Worm (Caenorhabditis elegans) whole organism, young adult: ENCODE measurements around the gene C41C4.9.
A peak's percentile ranks its signal among the peaks of the same experiment; 100 is the strongest.

Source experiments
- B0336.3 ChIP-seq: fragments of 200-800 bp; sonication (Bioruptor generic); IDR thresholded peaks from 2 replicates; pipeline ENCODE4 v1.3.6; 2022; ENCODE audit warnings: missing genetic modification characterization, missing compliant biosample characterization
- F22D6.2 ChIP-seq: sonication (generic microtip); optimal IDR thresholded peaks from 2 replicates; lab custom pipeline; 2016; ENCODE audit warnings: mild to moderate bottlenecking, missing genetic modification characterization, missing compliant biosample characterization
- F23B12.7 ChIP-seq: sonication (generic microtip); optimal IDR thresholded peaks from 2 replicates; lab custom pipeline; 2017; ENCODE audit warnings: missing genetic modification characterization, mild to moderate bottlenecking, missing compliant biosample characterization, antibody characterized with exemption, moderate library complexity; ENCODE audit not compliant: insufficient read depth
- F37B4.10 ChIP-seq: fragments of 200-800 bp; sonication (Bioruptor generic); IDR thresholded peaks from 2 replicates; pipeline ENCODE4 v1.3.6; 2022; ENCODE audit warnings: missing genetic modification characterization, missing compliant biosample characterization
- F55B11.4 ChIP-seq: sonication (generic microtip); optimal IDR thresholded peaks from 2 replicates; lab custom pipeline; 2016; ENCODE audit warnings: missing compliant biosample characterization, missing genetic modification characterization, borderline replicate concordance; ENCODE audit not compliant: insufficient read depth
- K12H6.12 ChIP-seq: fragments of 200-800 bp; sonication (Bioruptor generic); optimal IDR thresholded peaks from 2 replicates; lab custom pipeline; 2018; ENCODE audit warnings: mild to moderate bottlenecking, missing genetic modification characterization, missing compliant biosample characterization
- T07F8.4 ChIP-seq: sonication (generic microtip); optimal IDR thresholded peaks from 2 replicates; lab custom pipeline; 2016; ENCODE audit warnings: mild to moderate bottlenecking, missing genetic modification characterization, moderate library complexity, missing compliant biosample characterization
- Y79H2A.3 ChIP-seq: fragments of 200-800 bp; sonication (Bioruptor generic); conservative IDR thresholded peaks from 2 replicates; pipeline ENCODE4 v1.3.6; 2022; ENCODE audit warnings: missing genetic modification reagents, missing genetic modification characterization, missing compliant biosample characterization
- aptf-2 ChIP-seq: fragments of 200-800 bp; sonication (Bioruptor generic); conservative IDR thresholded peaks from 2 replicates; pipeline ENCODE4 v1.3.6; 2022; ENCODE audit warnings: missing genetic modification reagents, missing genetic modification characterization, missing compliant biosample characterization
- atf-7 ChIP-seq: sonication (generic microtip); optimal IDR thresholded peaks from 2 replicates; lab custom pipeline; 2017; ENCODE audit warnings: mild to moderate bottlenecking, missing genetic modification characterization, missing compliant biosample characterization
- attf-3 ChIP-seq: fragments of 200-800 bp; sonication (Bioruptor generic); conservative IDR thresholded peaks from 2 replicates; pipeline ENCODE4 v1.3.6; 2022; ENCODE audit warnings: missing genetic modification reagents, missing genetic modification characterization, missing compliant biosample characterization
- attf-5 ChIP-seq: fragments of 200-800 bp; sonication (Bioruptor generic); optimal IDR thresholded peaks from 2 replicates; lab custom pipeline; 2018; ENCODE audit warnings: mild to moderate bottlenecking, missing genetic modification characterization, missing compliant biosample characterization
- bed-2 ChIP-seq: fragments of 200-800 bp; sonication (Bioruptor generic); IDR thresholded peaks from 2 replicates; pipeline ENCODE4 v1.3.6; 2022; ENCODE audit warnings: missing genetic modification reagents, missing genetic modification characterization, missing compliant biosample characterization
- ceh-58 ChIP-seq: fragments of 200-800 bp; sonication (Bioruptor generic); IDR thresholded peaks from 2 replicates; pipeline ENCODE4 v1.3.6; 2022; ENCODE audit warnings: missing genetic modification characterization, missing compliant biosample characterization
- ceh-79 ChIP-seq: sonication (generic microtip); optimal IDR thresholded peaks from 2 replicates; lab custom pipeline; 2017; ENCODE audit warnings: mild to moderate bottlenecking, missing genetic modification characterization, missing compliant biosample characterization
- die-1 ChIP-seq: sonication (generic microtip); optimal IDR thresholded peaks from 2 replicates; lab custom pipeline; 2016; ENCODE audit warnings: missing genotype, mild to moderate bottlenecking, missing genetic modification characterization, missing compliant biosample characterization
- dpl-1 ChIP-seq: fragments of 150-350 bp; optimal IDR thresholded peaks from 2 replicates; lab custom pipeline; 2014; ENCODE audit warnings: missing biosample characterization, missing genetic modification reagents, missing genetic modification characterization
- efl-1 ChIP-seq: fragments of 150-350 bp; optimal IDR thresholded peaks from 2 replicates; lab custom pipeline; 2014; ENCODE audit warnings: missing biosample characterization, missing genetic modification reagents, missing genetic modification characterization
- gei-17 ChIP-seq: fragments of 200-800 bp; sonication (Bioruptor generic); optimal IDR thresholded peaks from 2 replicates; lab custom pipeline; 2018; ENCODE audit warnings: mild to moderate bottlenecking, missing genetic modification characterization, missing compliant biosample characterization
- him-1 ChIP-seq: sonication (generic microtip); optimal IDR thresholded peaks from 2 replicates; lab custom pipeline; 2016; ENCODE audit warnings: missing genotype, missing genetic modification reagents, missing genetic modification characterization, missing compliant biosample characterization
- hlh-12 ChIP-seq: sonication (generic microtip); optimal IDR thresholded peaks from 2 replicates; lab custom pipeline; 2016; ENCODE audit warnings: missing genetic modification characterization, missing compliant biosample characterization
- hsf-1 ChIP-seq: fragments of 200-800 bp; sonication (Bioruptor generic); IDR thresholded peaks from 2 replicates; pipeline ENCODE4 v1.3.6; 2022; ENCODE audit warnings: missing genetic modification reagents, missing genetic modification characterization, missing compliant biosample characterization
- let-607 ChIP-seq, 2 experiments: fragments of 200-800 bp in 1 of 2; sonication (Bioruptor generic) in 1 of 2; sonication (generic microtip) in 1 of 2; optimal IDR thresholded peaks; 2 replicates each; lab custom pipeline; 2016 to 2018; ENCODE audit warnings: mild to moderate bottlenecking in 2 of 2, missing compliant biosample characterization in 2 of 2, missing genetic modification characterization in 2 of 2, moderate library complexity in 2 of 2, missing genotype in 1 of 2
- lin-35 ChIP-seq, 3 experiments: fragments of 150-350 bp in 2 of 3; sonication (generic microtip) in 1 of 3; optimal IDR thresholded peaks; 2 replicates each; lab custom pipeline; 2014 to 2018; ENCODE audit warnings: missing biosample characterization in 3 of 3, missing genetic modification characterization in 3 of 3, missing genetic modification reagents in 3 of 3
- lin-40 ChIP-seq: sonication (generic microtip); optimal IDR thresholded peaks from 2 replicates; lab custom pipeline; 2016; ENCODE audit warnings: missing genetic modification characterization, mild to moderate bottlenecking, missing compliant biosample characterization, missing genotype, missing genetic modification reagents
- lin-54 ChIP-seq: fragments of 200-800 bp; sonication (Bioruptor generic); optimal IDR thresholded peaks from 2 replicates; lab custom pipeline; 2018; ENCODE audit warnings: mild to moderate bottlenecking, missing genetic modification characterization, missing compliant biosample characterization
- lir-1 ChIP-seq: fragments of 200-800 bp; sonication (Bioruptor generic); conservative IDR thresholded peaks from 2 replicates; pipeline ENCODE4 v1.3.6; 2022; ENCODE audit warnings: missing genetic modification reagents, missing genetic modification characterization, missing compliant biosample characterization
- madf-3 ChIP-seq: fragments of 200-800 bp; sonication (Bioruptor generic); IDR thresholded peaks from 2 replicates; pipeline ENCODE4 v1.3.6; 2022; ENCODE audit warnings: missing genetic modification reagents, missing genetic modification characterization, missing compliant biosample characterization
- madf-8 ChIP-seq: fragments of 200-800 bp; sonication (Bioruptor generic); conservative IDR thresholded peaks from 2 replicates; pipeline ENCODE4 v1.3.6; 2022; ENCODE audit warnings: missing genetic modification reagents, missing genetic modification characterization, missing compliant biosample characterization
- mcd-1 ChIP-seq: fragments of 200-800 bp; sonication (Bioruptor generic); IDR thresholded peaks from 2 replicates; pipeline ENCODE4 v1.3.6; 2022; ENCODE audit warnings: missing genetic modification reagents, missing genetic modification characterization, missing compliant biosample characterization
- nfya-2 ChIP-seq: fragments of 200-800 bp; sonication (Bioruptor generic); IDR thresholded peaks from 2 replicates; pipeline ENCODE4 v1.3.6; 2022; ENCODE audit warnings: missing genetic modification reagents, missing genetic modification characterization, missing compliant biosample characterization
- nhr-179 ChIP-seq: sonication (generic microtip); optimal IDR thresholded peaks from 2 replicates; lab custom pipeline; 2016; ENCODE audit warnings: mild to moderate bottlenecking, missing genetic modification characterization, missing compliant biosample characterization
- pbrm-1 ChIP-seq: fragments of 200-800 bp; sonication (Bioruptor generic); IDR thresholded peaks from 2 replicates; pipeline ENCODE4 v1.3.6; 2022; ENCODE audit warnings: missing genetic modification reagents, missing genetic modification characterization, missing compliant biosample characterization
- rcor-1 ChIP-seq: fragments of 200-800 bp; sonication (Bioruptor generic); IDR thresholded peaks from 2 replicates; pipeline ENCODE4 v1.3.6; 2022; ENCODE audit warnings: missing genetic modification reagents, missing genetic modification characterization, missing compliant biosample characterization
- rec-8 ChIP-seq, 2 experiments: sonication (generic microtip); optimal IDR thresholded peaks; 2 replicates each; lab custom pipeline; 2016; ENCODE audit warnings: mild to moderate bottlenecking in 2 of 2, missing genetic modification characterization in 2 of 2, missing genetic modification reagents in 2 of 2, missing genotype in 2 of 2, missing biosample characterization in 1 of 2, missing compliant biosample characterization in 1 of 2, moderate library complexity in 1 of 2
- sdz-38 ChIP-seq: sonication (generic microtip); optimal IDR thresholded peaks from 2 replicates; lab custom pipeline; 2016; ENCODE audit warnings: missing genotype, missing genetic modification characterization, missing compliant biosample characterization
- sea-2 ChIP-seq: fragments of 200-800 bp; sonication (Bioruptor generic); IDR thresholded peaks from 2 replicates; pipeline ENCODE4 v1.3.6; 2022; ENCODE audit warnings: missing genetic modification characterization, missing compliant biosample characterization
- snpc-1.3 ChIP-seq: sonication (generic microtip); optimal IDR thresholded peaks from 2 replicates; lab custom pipeline; 2017; ENCODE audit warnings: missing genetic modification characterization, mild to moderate bottlenecking, missing compliant biosample characterization, antibody characterized with exemption, moderate library complexity, missing genotype, missing genetic modification reagents; ENCODE audit not compliant: insufficient read depth
- snpc-4 ChIP-seq, 5 experiments: fragments of 150-350 bp in 1 of 5; sonication (generic microtip) in 4 of 5; optimal IDR thresholded peaks; 2 replicates each; lab custom pipeline; 2014 to 2018; ENCODE audit warnings: missing genetic modification characterization in 5 of 5, missing biosample characterization in 3 of 5, antibody characterized with exemption in 2 of 5, mild to moderate bottlenecking in 2 of 5, missing compliant biosample characterization in 2 of 5, missing genotype in 2 of 5, moderate library complexity in 2 of 5, missing genetic modification reagents in 1 of 5
- somi-1 ChIP-seq: fragments of 200-800 bp; sonication (Bioruptor generic); optimal IDR thresholded peaks from 2 replicates; lab custom pipeline; 2018; ENCODE audit warnings: mild to moderate bottlenecking, missing genetic modification characterization, missing compliant biosample characterization
- sptf-2 ChIP-seq: fragments of 200-800 bp; sonication (Bioruptor generic); optimal IDR thresholded peaks from 2 replicates; lab custom pipeline; 2018; ENCODE audit warnings: mild to moderate bottlenecking, missing genetic modification characterization, missing compliant biosample characterization
- zfh-2 ChIP-seq: fragments of 200-800 bp; sonication (Bioruptor generic); conservative IDR thresholded peaks from 2 replicates; pipeline ENCODE4 v1.3.6; 2022; ENCODE audit warnings: missing genetic modification reagents, missing genetic modification characterization, missing compliant biosample characterization
- ztf-22 ChIP-seq: fragments of 200-800 bp; sonication (Bioruptor generic); optimal IDR thresholded peaks from 2 replicates; lab custom pipeline; 2018; ENCODE audit warnings: mild to moderate bottlenecking, missing genetic modification characterization, moderate library complexity, missing compliant biosample characterization
- ztf-25 ChIP-seq: fragments of 200-800 bp; sonication (Bioruptor generic); IDR thresholded peaks from 2 replicates; pipeline ENCODE4 v1.3.6; 2022; ENCODE audit warnings: missing genetic modification reagents, missing genetic modification characterization, missing compliant biosample characterization
- ztf-28 ChIP-seq: fragments of 200-800 bp; sonication (Bioruptor generic); IDR thresholded peaks from 2 replicates; pipeline ENCODE4 v1.3.6; 2022; ENCODE audit warnings: missing genetic modification reagents, missing genetic modification characterization, missing compliant biosample characterization

Gene C41C4.9

DNA sequence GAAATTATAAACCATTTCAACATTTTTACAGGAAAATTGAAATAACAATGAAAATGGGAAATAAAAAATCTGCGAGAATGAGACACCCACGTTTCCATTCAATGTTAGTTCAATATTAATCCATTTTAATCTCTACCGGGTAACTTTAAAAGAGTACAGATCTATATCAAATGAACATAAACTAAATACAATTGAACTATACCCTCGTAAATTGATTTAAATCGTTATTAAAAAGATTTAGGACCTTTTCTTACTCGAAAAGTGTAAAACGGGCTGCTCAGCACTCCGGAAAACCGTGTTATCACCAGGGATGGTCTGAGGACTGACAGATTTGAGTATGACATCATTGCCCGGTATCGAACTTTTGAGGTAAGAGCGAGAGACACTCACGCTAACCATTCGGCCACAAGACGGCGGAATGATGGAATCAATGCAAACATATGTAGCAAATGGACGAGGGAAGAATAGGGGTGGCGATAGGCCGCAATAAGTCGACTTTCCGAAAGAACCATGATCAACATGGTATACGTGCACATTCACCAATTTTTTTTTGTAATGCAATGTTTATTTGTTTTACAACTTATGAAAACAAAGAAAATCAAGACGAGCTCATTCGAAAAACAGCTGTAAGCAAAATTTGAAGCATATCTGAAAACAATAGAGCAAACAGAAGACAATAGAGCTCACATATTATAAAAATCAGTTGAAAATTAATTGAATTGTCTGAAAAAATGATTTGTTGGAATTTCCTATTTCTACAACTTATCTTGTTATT, at the start of gene C41C4.9, which contains the start of gene chst-1 (continued):
- no peak for TF ChIP-seq lin-40 (tag; lab: Kevin White, UChicago)
- peak; percentile 91 for TF ChIP-seq ztf-22 (GFP tag; lab: Kevin White, UChicago)
- peak; percentile 74 for TF ChIP-seq T07F8.4 (tag; lab: Kevin White, UChicago)
- no peak for TF ChIP-seq madf-3
- TF ChIP-seq rec-8 (tag; optimal IDR thresholded peaks at IDR 0.05; lab: Kevin White, UChicago) = peak; percentile 85 to 97
- TF ChIP-seq nhr-179 (tag; lab: Kevin White, UChicago) = peak; percentile 67
- TF ChIP-seq snpc-4 (GFP tag; optimal IDR thresholded peaks at IDR 0.05; lab: Kevin White, UChicago) = peak; percentile 67
- peak in 2 of 4 experiments; percentile 74 to 75 for TF ChIP-seq snpc-4 (tag; optimal IDR thresholded peaks at IDR 0.05; lab: Kevin White, UChicago)
- no peak for TF ChIP-seq gei-17 (GFP tag; lab: Kevin White, UChicago)
- peak; percentile 68 for TF ChIP-seq hlh-12 (tag; lab: Kevin White, UChicago)
- TF ChIP-seq him-1 (tag; lab: Kevin White, UChicago) = peak; percentile 92
- no peak for TF ChIP-seq mcd-1
- TF ChIP-seq F55B11.4 (tag; lab: Kevin White, UChicago) = peak; percentile 35
- no peak; the same call in 1 of the 2 replicates for TF ChIP-seq B0336.3
- peak; percentile 43 for TF ChIP-seq efl-1 (GFP tag; lab: Kevin White, UChicago)
- peak; percentile 57 for TF ChIP-seq K12H6.12
- no peak for TF ChIP-seq lin-35 (GFP tag; optimal IDR thresholded peaks at IDR 0.05; lab: Kevin White, UChicago)
- TF ChIP-seq F22D6.2 (tag; lab: Kevin White, UChicago) = peak; percentile 74
- peak; percentile 33; the same call in 1 of the 2 replicates for TF ChIP-seq hsf-1
- peak; percentile 75 for TF ChIP-seq rcor-1 (GFP tag; lab: Robert Waterston, UW)
- TF ChIP-seq dpl-1 (GFP tag; lab: Kevin White, UChicago) = no peak
- TF ChIP-seq F23B12.7 (tag; lab: Kevin White, UChicago) = peak; percentile 81
- TF ChIP-seq ceh-58 (GFP tag; lab: Robert Waterston, UW) = no peak
- no peak for TF ChIP-seq sdz-38 (tag; lab: Kevin White, UChicago)
- peak; percentile 84 for TF ChIP-seq lin-54 (GFP tag; lab: Kevin White, UChicago)
- peak; percentile 91 for TF ChIP-seq atf-7
- TF ChIP-seq zfh-2 (GFP tag; lab: Robert Waterston, UW) = no peak
- TF ChIP-seq bed-2 (GFP tag; lab: Robert Waterston, UW) = no peak
- 0 out of 2 replicates have a peak, but pooled peaks have one; percentile 90 for TF ChIP-seq F37B4.10
- TF ChIP-seq sea-2 (GFP tag; lab: Robert Waterston, UW) = no peak
- no peak for TF ChIP-seq nfya-2 (GFP tag; lab: Robert Waterston, UW)
- no peak for TF ChIP-seq aptf-2 (GFP tag; lab: Robert Waterston, UW)
- peak; percentile 94 for TF ChIP-seq sptf-2 (GFP tag; lab: Kevin White, UChicago)
- peak; percentile 68; the same call in 1 of the 2 replicates for TF ChIP-seq Y79H2A.3 (GFP tag; lab: Robert Waterston, UW)
- peak; percentile 82 for TF ChIP-seq attf-5 (GFP tag; lab: Kevin White, UChicago)
- TF ChIP-seq ztf-28 (GFP tag; lab: Robert Waterston, UW) = no peak
- TF ChIP-seq somi-1 (GFP tag; lab: Kevin White, UChicago) = peak; percentile 70
- TF ChIP-seq madf-8 (GFP tag; lab: Robert Waterston, UW) = no peak
- peak; percentile 52 to 68 for TF ChIP-seq let-607 (tag; optimal IDR thresholded peaks at IDR 0.05; lab: Kevin White, UChicago)
- TF ChIP-seq pbrm-1 (GFP tag; lab: Robert Waterston, UW) = no peak; the same call in 1 of the 2 replicates
- no peak; the same call in 1 of the 2 replicates for TF ChIP-seq lir-1 (GFP tag; lab: Robert Waterston, UW)
- TF ChIP-seq ceh-79 = peak; percentile 92
- peak; percentile 61 for TF ChIP-seq attf-3 (GFP tag; lab: Robert Waterston, UW)
- peak; percentile 92 for TF ChIP-seq snpc-1.3 (tag; lab: Kevin White, UChicago)
- peak; percentile 96 for TF ChIP-seq die-1 (tag; lab: Kevin White, UChicago)
- peak; percentile 96 for TF ChIP-seq ztf-25 (GFP tag; lab: Robert Waterston, UW)
